Fruit fly (Drosophila melanogaster): Measurements from ENCODE around the gene Mcm7.
A peak's percentile ranks its signal among the peaks of the same experiment; 100 is the strongest.

Mcm7 gene

dm6 chr3L:8912332-8912731 is 20.9 kb downstream of the Mcm7 start, which contains the start of the genes Tsp66E and mfr (continued):
- 0 out of 2 replicates have a peak, but pooled peaks have one; percentile 46 for TF ChIP-seq crol (GFP tag; IDR thresholded peaks at IDR 0.05)
- TF ChIP-seq CG8924 (tag; optimal IDR thresholded peaks at IDR 0.05): no peak
- peak; percentile 46 for TF ChIP-seq CG18599 (GFP tag; optimal IDR thresholded peaks at IDR 0.05)
- TF ChIP-seq yki (optimal IDR thresholded peaks at IDR 0.05): no peak
- TF ChIP-seq cato (GFP tag; optimal IDR thresholded peaks at IDR 0.05; ENCODE audit: borderline replicate concordance): no peak
- peak; percentile 7 for TF ChIP-seq lab (GFP tag; optimal IDR thresholded peaks at IDR 0.05)
- peak; percentile 4 for TF ChIP-seq Antp (GFP tag; optimal IDR thresholded peaks at IDR 0.05)
- TF ChIP-seq slbo (GFP tag; IDR thresholded peaks at IDR 0.05): peak; percentile 26; the same call in 1 of the 2 replicates
- TF ChIP-seq disco-r (GFP tag; optimal IDR thresholded peaks at IDR 0.05): no peak
- peak; percentile 28; the same call in 1 of the 3 replicates for TF ChIP-seq zfh1 (GFP tag; IDR thresholded peaks at IDR 0.05)
- TF ChIP-seq NfI (GFP tag; optimal IDR thresholded peaks at IDR 0.05): no peak
- TF ChIP-seq kni (GFP tag; optimal IDR thresholded peaks at IDR 0.05): no peak
- no peak; the same call in 1 of the 2 replicates for TF ChIP-seq CG31224 (GFP tag; IDR thresholded peaks at IDR 0.05)
- TF ChIP-seq CG9932 (GFP tag; IDR thresholded peaks at IDR 0.05): peak; percentile 30; the same call in 1 of the 2 replicates
- TF ChIP-seq NFAT (GFP tag; IDR thresholded peaks at IDR 0.05): no peak
- TF ChIP-seq Ets97D (GFP tag; optimal IDR thresholded peaks at IDR 0.05): no peak
- TF ChIP-seq CG8765 (GFP tag; IDR thresholded peaks at IDR 0.05): no peak; the same call in 1 of the 2 replicates
- no peak for TF ChIP-seq en (GFP tag; optimal IDR thresholded peaks at IDR 0.05)
- TF ChIP-seq Max (GFP tag; optimal IDR thresholded peaks at IDR 0.05): no peak
- TF ChIP-seq sima (GFP tag; optimal IDR thresholded peaks at IDR 0.05): no peak
- no peak for TF ChIP-seq H2.0 (GFP tag; IDR thresholded peaks at IDR 0.05)
- peak; percentile 62 for TF ChIP-seq CG13894 (tag; optimal IDR thresholded peaks at IDR 0.05)
- 0 out of 2 replicates have a peak, but pooled peaks have one; percentile 17 for TF ChIP-seq sob (GFP tag; IDR thresholded peaks at IDR 0.05)
- no peak for TF ChIP-seq run (tag; optimal IDR thresholded peaks at IDR 0.05)
- TF ChIP-seq her (GFP tag; optimal IDR thresholded peaks at IDR 0.05): no peak
- TF ChIP-seq zfh2 (GFP tag; optimal IDR thresholded peaks at IDR 0.05): peak; percentile 2
- TF ChIP-seq CG12744 (GFP tag; optimal IDR thresholded peaks at IDR 0.05): no peak
- TF ChIP-seq CG12104 (GFP tag; optimal IDR thresholded peaks at IDR 0.05): no peak
- no peak for TF ChIP-seq Sin3A (optimal IDR thresholded peaks at IDR 0.05)
- TF ChIP-seq jing (GFP tag; optimal IDR thresholded peaks at IDR 0.05): no peak
- TF ChIP-seq CG11504 (tag; optimal IDR thresholded peaks at IDR 0.05): no peak
- no peak for TF ChIP-seq CG8478 (optimal IDR thresholded peaks at IDR 0.05)
- no peak for TF ChIP-seq CG3065 (GFP tag; optimal IDR thresholded peaks at IDR 0.05)
- no peak for TF ChIP-seq B-H1 (GFP tag; IDR thresholded peaks at IDR 0.05)
- TF ChIP-seq gem (tag; optimal IDR thresholded peaks at IDR 0.05): no peak
- TF ChIP-seq PHDP (tag; optimal IDR thresholded peaks at IDR 0.05): no peak
- TF ChIP-seq Jarid2 (GFP tag; optimal IDR thresholded peaks at IDR 0.05): peak; percentile 89
- TF ChIP-seq CG17186 (GFP tag; optimal IDR thresholded peaks at IDR 0.05): no peak
- no peak for TF ChIP-seq Ets65A (GFP tag)
- TF ChIP-seq CG17802 (tag; optimal IDR thresholded peaks at IDR 0.05): no peak
- peak; percentile 35; the same call in 1 of the 2 replicates for TF ChIP-seq Drgx (GFP tag; IDR thresholded peaks at IDR 0.05)
- TF ChIP-seq vnd (GFP tag; IDR thresholded peaks at IDR 0.05; ENCODE audit: partially characterized antibody): no peak
- peak; percentile 50; the same call in 1 of the 2 replicates for TF ChIP-seq Adf1 (GFP tag; IDR thresholded peaks at IDR 0.05)
- no peak for TF ChIP-seq twi (tag; optimal IDR thresholded peaks at IDR 0.05)
- no peak for TF ChIP-seq schlank (tag; optimal IDR thresholded peaks at IDR 0.05)
- no peak for TF ChIP-seq croc (GFP tag; conservative IDR thresholded peaks at IDR 0.05)
- no peak for TF ChIP-seq pzg (GFP tag; optimal IDR thresholded peaks at IDR 0.05)
- no peak for TF ChIP-seq Camta (GFP tag; optimal IDR thresholded peaks at IDR 0.05)
- TF ChIP-seq CG8359 (GFP tag; optimal IDR thresholded peaks at IDR 0.05; ENCODE audit: borderline replicate concordance): no peak
- no peak for TF ChIP-seq CG17361 (GFP tag; IDR thresholded peaks at IDR 0.05)
- TF ChIP-seq ab (GFP tag; optimal IDR thresholded peaks at IDR 0.05): no peak
- TF ChIP-seq Ada2b (GFP tag; IDR thresholded peaks at IDR 0.05): no peak
- no peak for TF ChIP-seq CG2202 (tag; optimal IDR thresholded peaks at IDR 0.05)
